Fruit fly (Drosophila melanogaster) whole organism, embryonic: ENCODE measurements around the gene Mur2B.

ENCODE experiments used
- CG1233 ChIP-seq: fragments of 200-800 bp; sonication (Bioruptor generic); optimal IDR thresholded peaks from 4 replicates; lab custom pipeline; 2018; ENCODE audit warnings: missing biosample characterization, mild to moderate bottlenecking, missing genetic modification characterization
- pita ChIP-seq: fragments of 200-800 bp; sonication (Bioruptor generic); optimal IDR thresholded peaks from 2 replicates; lab custom pipeline; 2017; ENCODE audit warnings: missing biosample characterization, mild to moderate bottlenecking, missing genetic modification characterization

DNA sequence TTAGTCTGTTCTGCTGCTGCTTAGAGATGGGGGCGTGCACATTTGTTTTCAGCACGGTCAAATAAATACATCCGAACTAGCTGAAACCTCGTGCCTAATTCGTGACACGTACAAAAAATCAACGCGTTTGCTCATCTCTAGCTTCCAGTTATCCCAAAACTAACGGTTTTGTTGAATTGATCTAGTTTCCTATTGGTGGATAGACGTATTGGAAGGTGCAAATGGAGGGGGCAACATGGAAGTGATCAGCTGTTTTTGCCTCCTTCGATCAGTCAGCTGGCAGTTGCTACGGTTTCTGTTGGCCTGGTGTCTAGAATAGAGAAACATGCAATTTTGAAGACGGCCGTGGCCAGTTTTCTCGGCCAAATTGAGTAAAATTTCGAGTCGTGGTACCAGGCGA lies 151.0 kb downstream of the Mur2B start:
- no peak for TF ChIP-seq CG1233 (GFP tag; lab: Kevin White, UChicago)
- TF ChIP-seq pita = no peak
